Fruit fly (Drosophila melanogaster) whole organism, wandering third instar larva: ENCODE data around the gene CG14515.

ENCODE experiments used
- CrebA ChIP-seq: fragments of 200-800 bp; sonication (Bioruptor generic); optimal IDR thresholded peaks from 2 replicates; lab custom pipeline; 2016; ENCODE audit warnings: missing biosample characterization, mild to moderate bottlenecking, missing genetic modification characterization, borderline replicate concordance
- HLH106 ChIP-seq: fragments of 200-800 bp; optimal IDR thresholded peaks from 3 replicates; lab custom pipeline; 2019; ENCODE audit warnings: missing biosample characterization, mild to moderate bottlenecking, missing genetic modification characterization, moderate library complexity
- fru ChIP-seq: fragments of 200-800 bp; sonication (Bioruptor generic); optimal IDR thresholded peaks from 3 replicates; lab custom pipeline; 2016; ENCODE audit warnings: missing biosample characterization, mild to moderate bottlenecking, missing genetic modification characterization
- lola ChIP-seq: fragments of >200 bp; optimal IDR thresholded peaks from 2 replicates; lab custom pipeline; 2017; ENCODE audit warnings: missing biosample characterization, missing genetic modification characterization

- no peak for TF ChIP-seq CrebA (GFP tag; lab: Kevin White, UChicago)
- no peak for TF ChIP-seq lola (GFP tag; lab: Kevin White, UChicago)
- TF ChIP-seq fru = no peak
- TF ChIP-seq HLH106 (tag; lab: Kevin White, UChicago) = no peak
Measured at dm6 chr3R:29198299-29198698, 943 bp downstream of the CG14515 start.
